Fruit fly (Drosophila melanogaster) Kc167 (cell line): ENCODE measurements around the gene CG1146.

Source experiments
- Myc ChIP-seq: fragments of >200 bp; optimal IDR thresholded peaks from 2 replicates; lab custom pipeline; 2017; ENCODE audit warnings: missing external identifiers
- Sin3A ChIP-seq: fragments of >200 bp; optimal IDR thresholded peaks from 2 replicates; lab custom pipeline; 2018; ENCODE audit warnings: missing external identifiers
- h ChIP-seq: fragments of >200 bp; optimal IDR thresholded peaks from 3 replicates; lab custom pipeline; 2018; ENCODE audit warnings: missing external identifiers
- insv ChIP-seq: fragments of >200 bp; optimal IDR thresholded peaks from 3 replicates; lab custom pipeline; 2018; ENCODE audit warnings: missing external identifiers
- psq ChIP-seq: fragments of >200 bp; optimal IDR thresholded peaks from 2 replicates; lab custom pipeline; 2017; ENCODE audit warnings: missing external identifiers

DNA sequence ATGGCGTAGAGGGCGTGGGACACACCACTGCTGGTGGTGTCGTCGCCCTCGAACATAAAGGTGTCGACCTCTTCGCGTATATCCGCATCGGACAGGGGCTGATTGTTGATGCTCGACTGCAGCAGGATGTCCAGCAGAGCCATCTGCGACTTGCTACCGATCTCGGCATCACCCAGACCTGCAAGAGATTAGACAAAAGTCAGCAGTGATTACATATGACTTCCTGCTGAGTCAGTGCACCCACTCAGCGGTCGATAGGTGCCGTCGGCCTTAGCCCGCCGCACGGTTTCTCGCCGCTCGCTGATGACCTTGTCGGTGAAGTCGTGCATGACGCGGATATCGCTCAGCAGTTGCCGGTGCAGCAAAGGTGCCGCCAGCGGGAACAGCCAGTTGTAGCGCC, 11.7 kb upstream of the CG1146 start:
- TF ChIP-seq psq (lab: Kevin White, UChicago), result no peak
- TF ChIP-seq Sin3A (lab: Kevin White, UChicago), result no peak
- no peak for TF ChIP-seq h
- TF ChIP-seq insv (lab: Kevin White, UChicago), result no peak
- TF ChIP-seq Myc, result no peak
